Fruit fly (Drosophila melanogaster) whole organism, prepupa: ENCODE measurements around the gene CG11333.

Experiments
- Blimp-1 ChIP-seq: fragments of 200-800 bp; sonication (Bioruptor generic); optimal IDR thresholded peaks from 3 replicates; lab custom pipeline; 2017; ENCODE audit warnings: missing biosample characterization, missing genetic modification characterization, mild to moderate bottlenecking, moderate library complexity, missing genetic modification reagents
- CG10669 ChIP-seq: fragments of 200-800 bp; sonication (Bioruptor generic); optimal IDR thresholded peaks from 3 replicates; lab custom pipeline; 2018; ENCODE audit warnings: missing biosample characterization, mild to moderate bottlenecking, missing genetic modification characterization, moderate library complexity
- CG11294 ChIP-seq: fragments of 200-800 bp; sonication (Bioruptor generic); IDR thresholded peaks from 2 replicates; pipeline ENCODE4 v1.3.6; 2022; ENCODE audit warnings: missing biosample characterization, missing genetic modification characterization
- CG11762 ChIP-seq: fragments of 200-800 bp; sonication (Bioruptor generic); optimal IDR thresholded peaks from 3 replicates; lab custom pipeline; 2016; ENCODE audit warnings: missing biosample characterization, missing genetic modification characterization; ENCODE audit not compliant: insufficient read depth
- CG11902 ChIP-seq: fragments of 200-800 bp; sonication (Bioruptor generic); optimal IDR thresholded peaks from 3 replicates; lab custom pipeline; 2016; ENCODE audit warnings: missing biosample characterization, missing genetic modification characterization
- CG15336 ChIP-seq: fragments of 200-800 bp; sonication (Bioruptor generic); IDR thresholded peaks from 2 replicates; pipeline ENCODE4 v1.3.6; 2022; ENCODE audit warnings: missing biosample characterization, missing genetic modification characterization
- CG1621 ChIP-seq: fragments of 200-800 bp; sonication (Bioruptor generic); optimal IDR thresholded peaks from 3 replicates; lab custom pipeline; 2018; ENCODE audit warnings: missing biosample characterization, mild to moderate bottlenecking, missing genetic modification characterization
- CG16779 ChIP-seq: fragments of 200-800 bp; sonication (Bioruptor generic); optimal IDR thresholded peaks from 3 replicates; lab custom pipeline; 2017; ENCODE audit warnings: missing biosample characterization, mild to moderate bottlenecking, missing genetic modification characterization
- CG3032 ChIP-seq: fragments of 200-800 bp; optimal IDR thresholded peaks from 2 replicates; lab custom pipeline; 2019; ENCODE audit warnings: missing biosample characterization, mild to moderate bottlenecking, missing genetic modification characterization, moderate library complexity
- CG31627 ChIP-seq: fragments of 200-800 bp; sonication (Bioruptor generic); optimal IDR thresholded peaks from 3 replicates; lab custom pipeline; 2016; ENCODE audit warnings: missing biosample characterization, missing genetic modification characterization
- CG4318 ChIP-seq: fragments of 200-800 bp; sonication (Bioruptor generic); optimal IDR thresholded peaks from 3 replicates; lab custom pipeline; 2017; ENCODE audit warnings: missing biosample characterization, mild to moderate bottlenecking, missing genetic modification characterization
- CG6163 ChIP-seq: fragments of 200-800 bp; sonication (Bioruptor generic); IDR thresholded peaks from 3 replicates; pipeline ENCODE4 v1.3.6; 2022; ENCODE audit warnings: missing biosample characterization, missing genetic modification characterization
- CG6276 ChIP-seq: fragments of 200-800 bp; sonication (Bioruptor generic); optimal IDR thresholded peaks from 2 replicates; lab custom pipeline; 2017; ENCODE audit warnings: missing biosample characterization, mild to moderate bottlenecking, missing genetic modification characterization
- CG6792 ChIP-seq: fragments of 200-800 bp; sonication (Bioruptor generic); optimal IDR thresholded peaks from 3 replicates; lab custom pipeline; 2016; ENCODE audit warnings: missing biosample characterization, missing genetic modification characterization
- CG6808 ChIP-seq: fragments of 200-800 bp; sonication (Bioruptor generic); optimal IDR thresholded peaks from 3 replicates; lab custom pipeline; 2017; ENCODE audit warnings: missing biosample characterization, missing genetic modification characterization, mild to moderate bottlenecking, moderate library complexity, missing genetic modification reagents
- CG6854 ChIP-seq: fragments of 200-800 bp; sonication (Bioruptor generic); optimal IDR thresholded peaks from 2 replicates; lab custom pipeline; 2017; ENCODE audit warnings: missing biosample characterization, mild to moderate bottlenecking, missing genetic modification characterization
- CG7368 ChIP-seq: fragments of 200-800 bp; sonication (Bioruptor generic); optimal IDR thresholded peaks from 3 replicates; lab custom pipeline; 2016; ENCODE audit warnings: missing biosample characterization, missing genetic modification characterization
- CG9139 ChIP-seq: fragments of 200-800 bp; sonication (Bioruptor generic); optimal IDR thresholded peaks from 3 replicates; lab custom pipeline; 2017; ENCODE audit warnings: missing biosample characterization, mild to moderate bottlenecking, missing genetic modification characterization
- Eip75B ChIP-seq: fragments of 200-800 bp; sonication (Bioruptor generic); optimal IDR thresholded peaks from 3 replicates; lab custom pipeline; 2016; ENCODE audit warnings: missing biosample characterization, missing genetic modification characterization
- Eip78C ChIP-seq: fragments of 200-800 bp; sonication (Bioruptor generic); peaks from one replicate; lab custom pipeline; 2016; ENCODE audit warnings: missing biosample characterization, missing genetic modification characterization
- Ets21C ChIP-seq: fragments of 200-800 bp; sonication (Bioruptor generic); optimal IDR thresholded peaks from 3 replicates; lab custom pipeline; 2016; ENCODE audit warnings: missing biosample characterization, missing genetic modification characterization
- Gug ChIP-seq: fragments of 200-800 bp; sonication (Bioruptor generic); IDR thresholded peaks from 2 replicates; pipeline ENCODE4 v1.3.6; 2022; ENCODE audit warnings: missing biosample characterization, missing genetic modification characterization
- Hr39 ChIP-seq: fragments of 200-800 bp; sonication (Bioruptor generic); optimal IDR thresholded peaks from 2 replicates; lab custom pipeline; 2016; ENCODE audit warnings: missing biosample characterization, missing genetic modification characterization
- Hr4 ChIP-seq: fragments of 200-800 bp; sonication (Bioruptor generic); optimal IDR thresholded peaks from 3 replicates; lab custom pipeline; 2016; ENCODE audit warnings: missing biosample characterization, missing genetic modification characterization
- Lpt ChIP-seq: fragments of 200-800 bp; sonication (Bioruptor generic); optimal IDR thresholded peaks from 3 replicates; lab custom pipeline; 2016; ENCODE audit warnings: missing biosample characterization, missing genetic modification characterization
- Met ChIP-seq: fragments of 200-800 bp; sonication (Bioruptor generic); optimal IDR thresholded peaks from 3 replicates; lab custom pipeline; 2016; ENCODE audit warnings: missing biosample characterization, missing genetic modification characterization
- Smox ChIP-seq: fragments of 200-800 bp; sonication (Bioruptor generic); optimal IDR thresholded peaks from 3 replicates; lab custom pipeline; 2016; ENCODE audit warnings: missing biosample characterization, missing genetic modification characterization
- Sox14 ChIP-seq: fragments of 200-800 bp; sonication (Bioruptor generic); optimal IDR thresholded peaks from 3 replicates; lab custom pipeline; 2016; ENCODE audit warnings: missing biosample characterization, missing genetic modification characterization
- Sox15 ChIP-seq: fragments of 200-800 bp; sonication (Bioruptor generic); optimal IDR thresholded peaks from 3 replicates; lab custom pipeline; 2016; ENCODE audit warnings: missing biosample characterization, missing genetic modification characterization
- achi ChIP-seq: fragments of 200-800 bp; sonication (Bioruptor generic); optimal IDR thresholded peaks from 3 replicates; lab custom pipeline; 2016; ENCODE audit warnings: missing biosample characterization, missing genetic modification characterization
- acj6 ChIP-seq: fragments of 200-800 bp; sonication (Bioruptor generic); optimal IDR thresholded peaks from 3 replicates; lab custom pipeline; 2016; ENCODE audit warnings: missing biosample characterization, missing genetic modification characterization
- cyc ChIP-seq: fragments of 200-800 bp; sonication (Bioruptor generic); optimal IDR thresholded peaks from 3 replicates; lab custom pipeline; 2016; ENCODE audit warnings: missing biosample characterization, missing genetic modification characterization
- dac ChIP-seq: fragments of 200-800 bp; sonication (Bioruptor generic); optimal IDR thresholded peaks from 2 replicates; lab custom pipeline; 2017; ENCODE audit warnings: missing biosample characterization, mild to moderate bottlenecking, missing genetic modification characterization
- dsx ChIP-seq: fragments of 200-800 bp; optimal IDR thresholded peaks from 3 replicates; lab custom pipeline; 2019; ENCODE audit warnings: missing biosample characterization, mild to moderate bottlenecking, missing genetic modification characterization, moderate library complexity; ENCODE audit not compliant: poor library complexity, severe bottlenecking
- fd59A ChIP-seq: fragments of 200-800 bp; sonication (Bioruptor generic); optimal IDR thresholded peaks from 2 replicates; lab custom pipeline; 2017; ENCODE audit warnings: missing biosample characterization, mild to moderate bottlenecking, missing genetic modification characterization, missing genetic modification reagents
- fd85E ChIP-seq: fragments of 200-800 bp; sonication (Bioruptor generic); optimal IDR thresholded peaks from 3 replicates; lab custom pipeline; 2016; ENCODE audit warnings: missing biosample characterization, missing genetic modification characterization
- fkh ChIP-seq: fragments of 200-800 bp; sonication (Bioruptor generic); optimal IDR thresholded peaks from 3 replicates; lab custom pipeline; 2017; ENCODE audit warnings: missing biosample characterization, mild to moderate bottlenecking, missing genetic modification characterization, moderate library complexity
- lz ChIP-seq: fragments of 200-800 bp; sonication (Bioruptor generic); optimal IDR thresholded peaks from 3 replicates; lab custom pipeline; 2016; ENCODE audit warnings: missing biosample characterization, missing genetic modification characterization
- net ChIP-seq: fragments of 200-800 bp; sonication (Bioruptor generic); optimal IDR thresholded peaks from 3 replicates; lab custom pipeline; 2016; ENCODE audit warnings: missing biosample characterization, missing genetic modification characterization
- pdm3 ChIP-seq: fragments of 200-800 bp; sonication (Bioruptor generic); optimal IDR thresholded peaks from 3 replicates; lab custom pipeline; 2016; ENCODE audit warnings: missing biosample characterization, missing genetic modification characterization
- salr ChIP-seq, 2 experiments: fragments of 200-800 bp; sonication (Bioruptor generic); optimal IDR thresholded peaks; 3 replicates each; lab custom pipeline; 2016 to 2018; ENCODE audit warnings: missing biosample characterization in 2 of 2, missing genetic modification characterization in 2 of 2, mild to moderate bottlenecking in 1 of 2
- ss ChIP-seq, 2 experiments: fragments of 200-800 bp; sonication (Bioruptor generic); optimal IDR thresholded peaks; 2 replicates in 1 of 2; 3 replicates in 1 of 2; lab custom pipeline; 2017 to 2018; ENCODE audit warnings: mild to moderate bottlenecking in 2 of 2, missing biosample characterization in 2 of 2, missing genetic modification characterization in 2 of 2, moderate library complexity in 1 of 2
- svp ChIP-seq: fragments of 200-800 bp; sonication (Bioruptor generic); peaks from one replicate; lab custom pipeline; 2016; ENCODE audit warnings: missing biosample characterization, missing genetic modification characterization
- topi ChIP-seq: fragments of 200-800 bp; sonication (Bioruptor generic); optimal IDR thresholded peaks from 3 replicates; lab custom pipeline; 2016; ENCODE audit warnings: missing biosample characterization, missing genetic modification characterization
- vri ChIP-seq: fragments of 200-800 bp; sonication (Bioruptor generic); optimal IDR thresholded peaks from 3 replicates; lab custom pipeline; 2016; ENCODE audit warnings: missing biosample characterization, mild to moderate bottlenecking, missing genetic modification characterization

Gene CG11333

dm6 chr3R:31503665-31504064 is 40.6 kb downstream of the CG11333 start (continued):
- TF ChIP-seq CG10669 (peak; percentile 51), CG1621 (tag; lab: Kevin White, UChicago) (no peak), CG15336 (GFP tag; lab: Robert Waterston, UW) (no peak), Hr39 (GFP tag; lab: Kevin White, UChicago) (peak; percentile 12), dsx (peak; percentile 12), ss (GFP tag; optimal IDR thresholded peaks at IDR 0.05; lab: Kevin White, UChicago) (peak in 1 of 2 experiments; percentile 67), achi (peak; percentile 26), topi (GFP tag; lab: Kevin White, UChicago) (peak; percentile 31), Sox15 (no peak), Smox (peak; percentile 8), Ets21C (GFP tag; lab: Kevin White, UChicago) (no peak), CG3032 (peak; percentile 53), svp (GFP tag; lab: Kevin White, UChicago) (peak; percentile 58), Hr4 (GFP tag; lab: Kevin White, UChicago) (peak; percentile 16), vri (GFP tag; lab: Kevin White, UChicago) (no peak)
- TF ChIP-seq, all 60 proteins: peak for 30

dm6 chr3R:31504731-31505252 is 41.7 kb downstream of the CG11333 start:
- no peak for TF ChIP-seq Hr4 (GFP tag; lab: Kevin White, UChicago)
- no peak for TF ChIP-seq CG6163 (GFP tag; lab: Robert Waterston, UW)
- peak; percentile 75 for TF ChIP-seq CG6854 (GFP tag; lab: Kevin White, UChicago)
- no peak for TF ChIP-seq Eip78C (GFP tag; lab: Kevin White, UChicago)
- peak; percentile 75 for TF ChIP-seq CG1621 (tag; lab: Kevin White, UChicago)
- TF ChIP-seq, all 60 proteins: peak for 2

dm6 chr3R:31505254-31505689 is 42.2 kb downstream of the CG11333 start:
- TF ChIP-seq Gug (GFP tag; lab: Robert Waterston, UW) = no peak
- TF ChIP-seq Hr4 (GFP tag; lab: Kevin White, UChicago) = no peak
- peak; percentile 86 for TF ChIP-seq svp (GFP tag; lab: Kevin White, UChicago)
- peak; percentile 58 for TF ChIP-seq CG6792 (GFP tag; lab: Kevin White, UChicago)
- peak; percentile 54 for TF ChIP-seq achi
- TF ChIP-seq ss (GFP tag; optimal IDR thresholded peaks at IDR 0.05; lab: Kevin White, UChicago) = peak in 1 of 2 experiments; percentile 7
- peak; percentile 37 for TF ChIP-seq fd59A (GFP tag; lab: Kevin White, UChicago)
- no peak for TF ChIP-seq CG9139 (GFP tag; lab: Kevin White, UChicago)
- no peak for TF ChIP-seq fd85E (GFP tag; lab: Kevin White, UChicago)
- TF ChIP-seq Lpt = no peak
- peak; percentile 74 for TF ChIP-seq topi (GFP tag; lab: Kevin White, UChicago)
- TF ChIP-seq Met (GFP tag; lab: Kevin White, UChicago) = peak; percentile 78
- TF ChIP-seq CG4318 (GFP tag; lab: Kevin White, UChicago) = no peak
- TF ChIP-seq fkh (GFP tag; lab: Kevin White, UChicago) = no peak
- no peak for TF ChIP-seq dac (GFP tag; lab: Kevin White, UChicago)
- peak; percentile 79 for TF ChIP-seq CG31627
- peak; percentile 66 for TF ChIP-seq cyc (GFP tag; lab: Kevin White, UChicago)
- TF ChIP-seq CG11762 (GFP tag; lab: Kevin White, UChicago) = peak; percentile 7
- peak; percentile 63 for TF ChIP-seq acj6 (GFP tag; lab: Kevin White, UChicago)
- TF ChIP-seq CG6163 (GFP tag; lab: Robert Waterston, UW) = no peak
- TF ChIP-seq CG6808 = peak; percentile 65
- TF ChIP-seq Hr39 (GFP tag; lab: Kevin White, UChicago) = peak; percentile 77
- TF ChIP-seq dsx = no peak
- TF ChIP-seq CG11294 (GFP tag; lab: Robert Waterston, UW) = no peak
- TF ChIP-seq CG16779 (tag; lab: Kevin White, UChicago) = no peak
- TF ChIP-seq CG7368 (GFP tag; lab: Kevin White, UChicago) = no peak
- TF ChIP-seq net (GFP tag; lab: Kevin White, UChicago) = peak; percentile 7
- peak; percentile 61 for TF ChIP-seq pdm3 (GFP tag; lab: Kevin White, UChicago)
- peak; percentile 80 for TF ChIP-seq lz
- TF ChIP-seq CG3032 = peak; percentile 32
- no peak for TF ChIP-seq CG1621 (tag; lab: Kevin White, UChicago)
- peak; percentile 63 for TF ChIP-seq Sox14 (GFP tag; lab: Kevin White, UChicago)
- TF ChIP-seq Blimp-1 = no peak
- TF ChIP-seq Eip75B (GFP tag; lab: Kevin White, UChicago) = peak; percentile 69
- peak; percentile 72 for TF ChIP-seq Smox
- peak; percentile 56 for TF ChIP-seq CG11902
- no peak for TF ChIP-seq CG6276
- TF ChIP-seq salr (GFP tag; optimal IDR thresholded peaks at IDR 0.05; lab: Kevin White, UChicago) = peak in 1 of 2 experiments; percentile 64
